Worm (Caenorhabditis elegans): ENCODE measurements around the gene ints-7.
A peak's percentile ranks its signal among the peaks of the same experiment; 100 is the strongest.

Gene ints-7

DNA sequence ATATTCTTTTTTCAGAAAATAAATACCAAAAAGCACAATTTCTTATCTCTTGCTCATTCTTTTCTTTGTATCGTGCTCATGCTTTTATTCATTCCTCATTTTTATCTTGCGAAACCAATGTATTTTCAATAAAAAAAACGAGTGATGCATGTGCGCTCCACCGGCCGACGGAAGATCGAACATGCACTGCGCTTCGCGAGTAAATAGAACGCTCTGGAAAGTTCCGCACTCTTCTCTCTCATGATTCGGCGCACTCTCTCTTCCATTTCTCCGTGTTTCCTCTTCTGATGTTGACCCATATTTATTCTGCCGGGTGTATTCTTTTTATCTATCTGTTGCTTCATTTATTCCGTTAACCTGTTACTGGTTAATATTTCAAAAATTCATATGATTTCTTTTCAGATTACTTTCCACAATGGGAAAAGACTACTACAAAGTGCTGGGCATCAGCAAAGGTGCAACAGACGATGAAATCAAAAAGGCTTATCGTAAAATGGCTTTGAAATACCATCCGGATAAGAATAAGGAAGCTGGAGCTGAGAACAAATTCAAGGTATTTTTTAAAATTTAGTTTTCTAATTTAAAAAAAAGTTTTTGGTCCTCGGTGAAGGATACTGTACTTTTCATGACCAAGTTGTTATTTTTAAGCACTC, 37.2 kb upstream of the ints-7 start, which contains the start of gene dnj-13 (continued):
- TF ChIP-seq vab-15 (tag; optimal IDR thresholded peaks at IDR 0.05) (peak; percentile 67), nhr-84 (tag; optimal IDR thresholded peaks at IDR 0.05) (no peak), lsy-2 (tag; optimal IDR thresholded peaks at IDR 0.05) (peak; percentile 91), dsc-1 (tag; optimal IDR thresholded peaks at IDR 0.05) (peak; percentile 99), efl-1 (optimal IDR thresholded peaks at IDR 0.05) (peak; percentile 80 to 83), efl-1 (GFP tag; optimal IDR thresholded peaks at IDR 0.05 in 1 of 2) (peak; percentile 75 to 98), rnt-1 (tag; optimal IDR thresholded peaks at IDR 0.05) (peak; percentile 88), mef-2 (tag; optimal IDR thresholded peaks at IDR 0.05) (peak; percentile 40), ceh-88 (GFP tag; IDR thresholded peaks at IDR 0.05) (peak; percentile 92), lin-35 (GFP tag; optimal IDR thresholded peaks at IDR 0.05) (peak; percentile 85 to 89), alr-1 (tag; optimal IDR thresholded peaks at IDR 0.05; ENCODE audit: borderline replicate concordance) (no peak), egl-13 (tag; optimal IDR thresholded peaks at IDR 0.05) (peak; percentile 98), nhr-71 (tag; optimal IDR thresholded peaks at IDR 0.05) (peak; percentile 98), unc-98 (GFP tag; IDR thresholded peaks at IDR 0.05) (peak; percentile 50; the same call in 1 of the 2 replicates), lin-13 (GFP tag; optimal IDR thresholded peaks at IDR 0.05) (peak; percentile 93), Y116A8C.19 (tag; optimal IDR thresholded peaks at IDR 0.05; ENCODE audit: borderline replicate concordance) (no peak), ces-1 (GFP tag; optimal IDR thresholded peaks at IDR 0.05) (no peak), tlp-1 (tag; optimal IDR thresholded peaks at IDR 0.05) (peak; percentile 45), fkh-4 (tag; optimal IDR thresholded peaks at IDR 0.05; ENCODE audit: borderline replicate concordance) (peak; percentile 55), mdl-1 (tag; optimal IDR thresholded peaks at IDR 0.05) (peak in 1 of 2 experiments; percentile 92), zip-4 (GFP tag; optimal IDR thresholded peaks at IDR 0.05) (peak; percentile 93), skn-1 (tag; optimal IDR thresholded peaks at IDR 0.05) (peak; percentile 93), tbx-2 (tag; optimal IDR thresholded peaks at IDR 0.05) (peak; percentile 95), ztf-4 (tag; optimal IDR thresholded peaks at IDR 0.05) (peak; percentile 95), swsn-7 (tag; optimal IDR thresholded peaks at IDR 0.05) (peak; percentile 99), nhr-76 (tag; optimal IDR thresholded peaks at IDR 0.05) (peak; percentile 64), aha-1 (tag; optimal IDR thresholded peaks at IDR 0.05) (peak; percentile 80), snu-23 (GFP tag; optimal IDR thresholded peaks at IDR 0.05) (peak; percentile 100), pqm-1 (tag; optimal IDR thresholded peaks at IDR 0.05) (no peak), ceh-90 (tag; optimal IDR thresholded peaks at IDR 0.05) (peak; percentile 30), sup-37 (GFP tag; optimal IDR thresholded peaks at IDR 0.05) (peak; percentile 87), ceh-8 (GFP tag; optimal IDR thresholded peaks at IDR 0.05) (peak; percentile 91), nhr-20 (tag; optimal IDR thresholded peaks at IDR 0.05) (peak; percentile 99)

DNA sequence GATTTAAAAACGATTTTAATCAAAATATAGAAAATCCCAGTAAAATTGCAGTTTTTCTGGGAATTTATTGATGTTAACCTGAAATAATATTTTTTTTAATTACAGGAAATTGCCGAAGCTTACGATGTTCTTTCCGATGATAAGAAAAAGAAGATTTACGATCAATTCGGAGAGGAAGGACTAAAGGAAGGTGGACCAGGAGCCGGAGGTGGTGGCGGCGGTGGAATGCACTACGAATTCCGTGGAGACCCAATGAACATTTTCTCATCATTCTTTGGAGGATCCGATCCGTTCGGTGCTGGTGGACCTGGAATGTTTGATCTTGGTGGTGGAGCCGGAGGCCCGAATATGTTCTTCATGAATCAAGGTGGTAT, 36.7 kb upstream of the ints-7 start:
- TF ChIP-seq snu-23 (GFP tag; optimal IDR thresholded peaks at IDR 0.05) (no peak), tbx-2 (tag; optimal IDR thresholded peaks at IDR 0.05) (no peak), Y116A8C.19 (tag; optimal IDR thresholded peaks at IDR 0.05; ENCODE audit: borderline replicate concordance) (no peak), elt-3 (tag; optimal IDR thresholded peaks at IDR 0.05) (no peak), sup-37 (GFP tag; optimal IDR thresholded peaks at IDR 0.05) (no peak), egl-13 (tag; optimal IDR thresholded peaks at IDR 0.05) (no peak), swsn-7 (tag; optimal IDR thresholded peaks at IDR 0.05) (no peak), lir-3 (tag; optimal IDR thresholded peaks at IDR 0.05; ENCODE audit: poor library complexity) (no peak), hlh-4 (tag; optimal IDR thresholded peaks at IDR 0.05) (no peak)

DNA sequence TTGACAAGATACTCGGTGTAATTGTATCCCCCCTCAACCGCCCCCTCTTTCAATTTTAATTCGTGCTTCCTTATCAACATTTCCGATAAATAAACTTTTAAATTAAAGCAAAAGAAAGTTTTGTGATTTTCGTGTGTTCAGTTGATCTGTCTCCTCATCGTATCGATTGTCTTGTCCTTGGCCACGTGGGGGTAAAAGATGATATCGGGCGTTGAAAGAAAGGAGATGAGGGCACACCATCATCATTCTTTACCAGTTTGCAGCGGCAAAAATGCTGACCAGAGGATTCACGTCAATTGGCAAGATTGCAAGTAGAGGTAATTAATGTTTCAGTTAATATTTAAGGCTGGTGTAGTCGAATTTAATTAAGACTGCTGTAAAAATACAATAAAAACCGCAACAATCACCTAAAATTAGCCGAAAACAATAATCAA, 35.4 kb upstream of the ints-7 start, which contains the start of gene F54D5.7:
TSS of gene F54D5.7 (plus strand) at position 264 of the 434 bp plus-strand sequence.
- TF ChIP-seq ama-1 (optimal IDR thresholded peaks at IDR 0.05): peak; percentile 99
- TF ChIP-seq nhr-84 (tag; optimal IDR thresholded peaks at IDR 0.05): no peak
- TF ChIP-seq lir-3 (tag; optimal IDR thresholded peaks at IDR 0.05; ENCODE audit: poor library complexity): peak; percentile 22
- peak; percentile 11 for TF ChIP-seq unc-130 (tag; optimal IDR thresholded peaks at IDR 0.05)
- no peak for TF ChIP-seq Y116A8C.19 (tag; optimal IDR thresholded peaks at IDR 0.05; ENCODE audit: borderline replicate concordance)
- TF ChIP-seq blmp-1 (tag; optimal IDR thresholded peaks at IDR 0.05): peak; percentile 82
- peak; percentile 22 for TF ChIP-seq lin-13 (GFP tag; optimal IDR thresholded peaks at IDR 0.05)
- TF ChIP-seq nhr-20 (tag; optimal IDR thresholded peaks at IDR 0.05): peak; percentile 61
- peak; percentile 57 for TF ChIP-seq nhr-47 (tag; optimal IDR thresholded peaks at IDR 0.05)
- TF ChIP-seq lsy-2 (tag; optimal IDR thresholded peaks at IDR 0.05): peak; percentile 17 to 69
- no peak for TF ChIP-seq jun-1 (tag; optimal IDR thresholded peaks at IDR 0.05)
- TF ChIP-seq dsc-1 (tag; optimal IDR thresholded peaks at IDR 0.05): peak; percentile 37
- peak; percentile 52 for TF ChIP-seq elt-2 (tag; optimal IDR thresholded peaks at IDR 0.05)
- TF ChIP-seq irx-1 (tag; optimal IDR thresholded peaks at IDR 0.05): peak; percentile 30
- TF ChIP-seq egl-27 (tag; optimal IDR thresholded peaks at IDR 0.05): no peak
- TF ChIP-seq nhr-19 (GFP tag; conservative IDR thresholded peaks at IDR 0.05): peak; percentile 65
- TF ChIP-seq elt-3 (tag; optimal IDR thresholded peaks at IDR 0.05): peak in 2 of 6 experiments; percentile 23 to 75
- peak; percentile 89 for TF ChIP-seq aly-2 (tag; optimal IDR thresholded peaks at IDR 0.05)
- no peak for TF ChIP-seq ceh-88 (GFP tag; IDR thresholded peaks at IDR 0.05)
- no peak for TF ChIP-seq vab-15 (tag; optimal IDR thresholded peaks at IDR 0.05)
- TF ChIP-seq nhr-12 (tag; optimal IDR thresholded peaks at IDR 0.05): no peak
- TF ChIP-seq nhr-11 (tag; optimal IDR thresholded peaks at IDR 0.05): no peak
